Fruit fly (Drosophila melanogaster): ENCODE results near the gene Mpv17.
A peak's percentile ranks its signal among the peaks of the same experiment; 100 is the strongest.

Mpv17 gene

dm6 chr4:1051271-1051670 lies 22.1 kb upstream of the Mpv17 start (continued):
- TF ChIP-seq Ets97D (GFP tag; optimal IDR thresholded peaks at IDR 0.05) (peak; percentile 65), pan (optimal IDR thresholded peaks at IDR 0.05) (no peak), pan (GFP tag; optimal IDR thresholded peaks at IDR 0.05 in 1 of 2, IDR thresholded peaks at IDR 0.05 in 1 of 2) (no peak), CG1024 (GFP tag; IDR thresholded peaks at IDR 0.05) (peak; percentile 99), hth (optimal IDR thresholded peaks at IDR 0.05) (no peak), CG1603 (tag; optimal IDR thresholded peaks at IDR 0.05) (peak; percentile 100), jumu (GFP tag; optimal IDR thresholded peaks at IDR 0.05) (no peak), CG12219 (GFP tag; optimal IDR thresholded peaks at IDR 0.05) (no peak), Bgb (GFP tag; IDR thresholded peaks at IDR 0.05; ENCODE audit: partially characterized antibody) (peak; percentile 25; the same call in 1 of the 2 replicates), Deaf1 (tag; optimal IDR thresholded peaks at IDR 0.05) (no peak), CG7372 (GFP tag; IDR thresholded peaks at IDR 0.05) (no peak), CG2199 (GFP tag; IDR thresholded peaks at IDR 0.05) (peak; percentile 93)

- no peak for TF ChIP-seq chinmo (GFP tag; IDR thresholded peaks at IDR 0.05; ENCODE audit: partially characterized antibody)
- TF ChIP-seq Deaf1 (tag; optimal IDR thresholded peaks at IDR 0.05): no peak
- TF ChIP-seq jing (GFP tag; optimal IDR thresholded peaks at IDR 0.05): no peak
- no peak for TF ChIP-seq kah (GFP tag; optimal IDR thresholded peaks at IDR 0.05)
- TF ChIP-seq ATbp (GFP tag; optimal IDR thresholded peaks at IDR 0.05): no peak
- TF ChIP-seq D19A (tag; optimal IDR thresholded peaks at IDR 0.05): no peak
- no peak for TF ChIP-seq az2 (GFP tag; optimal IDR thresholded peaks at IDR 0.05)
Measured at dm6 chr4:1050422-1050821, 21.3 kb upstream of the Mpv17 start.

dm6 chr4:1032610-1033297 lies 3.6 kb upstream of the Mpv17 start:
- TF ChIP-seq Nf-YC (tag; optimal IDR thresholded peaks at IDR 0.05) (no peak), tx (GFP tag; optimal IDR thresholded peaks at IDR 0.05) (no peak), BEAF-32 (GFP tag; optimal IDR thresholded peaks at IDR 0.05) (peak; percentile 57), sens (GFP tag) (peak; percentile 76), Med (GFP tag) (peak; percentile 68), Sry-δ (GFP tag; optimal IDR thresholded peaks at IDR 0.05) (peak; percentile 54), row (GFP tag; IDR thresholded peaks at IDR 0.05) (peak; percentile 30; the same call in 1 of the 3 replicates), Bgb (GFP tag; IDR thresholded peaks at IDR 0.05; ENCODE audit: partially characterized antibody) (peak; percentile 53; the same call in 1 of the 2 replicates), Blimp-1 (GFP tag; optimal IDR thresholded peaks at IDR 0.05) (no peak), CG30020 (tag; optimal IDR thresholded peaks at IDR 0.05) (peak; percentile 69), CG2129 (GFP tag; IDR thresholded peaks at IDR 0.05; ENCODE audit: partially characterized antibody) (peak; percentile 28; the same call in 1 of the 2 replicates), CG15601 (tag; optimal IDR thresholded peaks at IDR 0.05) (no peak)

- no peak for TF ChIP-seq CG14860 (GFP tag; IDR thresholded peaks at IDR 0.05; ENCODE audit: partially characterized antibody)
- peak; percentile 78 for TF ChIP-seq CG11723 (GFP tag; optimal IDR thresholded peaks at IDR 0.05)
- no peak for TF ChIP-seq CG1233 (GFP tag; optimal IDR thresholded peaks at IDR 0.05)
- peak; percentile 6 for TF ChIP-seq dmrt11E (tag; optimal IDR thresholded peaks at IDR 0.05)
- no peak for TF ChIP-seq Rx (GFP tag; IDR thresholded peaks at IDR 0.05)
- TF ChIP-seq CG7372 (GFP tag; IDR thresholded peaks at IDR 0.05): no peak
- peak; percentile 16 for TF ChIP-seq sug (tag; optimal IDR thresholded peaks at IDR 0.05)
- TF ChIP-seq ato (GFP tag; IDR thresholded peaks at IDR 0.05; ENCODE audit: partially characterized antibody): no peak; the same call in 1 of the 2 replicates
- TF ChIP-seq Doc3 (GFP tag; IDR thresholded peaks at IDR 0.05; ENCODE audit: partially characterized antibody): no peak; the same call in 1 of the 3 replicates
- no peak for TF ChIP-seq dysf (GFP tag; IDR thresholded peaks at IDR 0.05)
- TF ChIP-seq ERR (GFP tag; optimal IDR thresholded peaks at IDR 0.05): no peak
- no peak for TF ChIP-seq nerfin-1 (tag; optimal IDR thresholded peaks at IDR 0.05)
- no peak for TF ChIP-seq pita (GFP tag; optimal IDR thresholded peaks at IDR 0.05)
- no peak; the same call in 1 of the 2 replicates for TF ChIP-seq sna (GFP tag; IDR thresholded peaks at IDR 0.05; ENCODE audit: partially characterized antibody)
- no peak for TF ChIP-seq stwl (tag; optimal IDR thresholded peaks at IDR 0.05)
- no peak for TF ChIP-seq sd (tag; optimal IDR thresholded peaks at IDR 0.05)
- TF ChIP-seq Side (GFP tag; optimal IDR thresholded peaks at IDR 0.05): peak; percentile 25
- no peak for TF ChIP-seq hth (optimal IDR thresholded peaks at IDR 0.05)
- TF ChIP-seq jumu (GFP tag; optimal IDR thresholded peaks at IDR 0.05): no peak
Measured at dm6 chr4:1031687-1032140, 2.6 kb upstream of the Mpv17 start, which contains the start of gene CG11076. CG11076 (minus strand) TSS chr4:1031757.
